Worm (Caenorhabditis elegans): ENCODE measurements around the gene C13F10.7.

Gene C13F10.7

DNA sequence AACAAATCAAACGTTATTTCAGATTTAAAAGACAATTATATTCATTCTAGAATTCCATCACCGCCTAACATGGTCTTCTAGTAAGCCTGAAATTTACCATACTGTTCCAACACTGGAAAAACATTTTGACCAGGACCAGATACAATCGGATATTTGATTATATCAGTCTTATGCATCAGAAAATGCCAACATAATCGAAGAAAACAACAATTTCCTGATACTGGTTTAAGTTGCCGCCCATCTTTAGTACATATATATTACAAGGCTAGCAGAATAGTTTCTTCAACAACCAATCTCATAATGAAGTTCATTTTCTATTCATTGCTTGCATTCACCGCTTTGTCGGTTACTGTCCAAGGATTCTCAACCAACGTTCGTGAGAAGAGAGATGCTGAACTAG, 35.9 kb upstream of the C13F10.7 start, which contains the start of gene C13A2.12:
Gene C13A2.12 (plus strand): TSS at position 301 of the 400 bp plus-strand sequence.
- no peak for TF ChIP-seq nhr-10 (tag; optimal IDR thresholded peaks at IDR 0.05)

DNA sequence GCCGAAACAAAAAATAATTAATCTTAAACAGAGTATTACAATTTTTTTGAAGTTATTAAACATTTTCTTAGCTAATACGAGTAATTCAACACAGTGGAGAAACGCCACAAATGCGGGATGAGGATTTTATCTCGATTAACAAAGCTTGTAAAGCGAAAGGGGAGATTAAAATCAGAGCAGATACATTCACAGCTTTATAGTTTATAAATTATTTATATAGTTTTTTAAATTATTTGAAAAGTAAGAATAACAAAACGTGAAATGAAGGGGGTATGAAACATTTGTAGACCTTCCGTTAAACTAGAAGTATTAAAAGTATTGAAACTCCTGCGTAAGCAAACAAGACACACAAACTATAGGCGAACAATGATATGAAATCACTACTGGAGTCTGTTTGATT, 32.0 kb upstream of the C13F10.7 start, which contains the start of gene C05C8.8:
Gene C05C8.8 (minus strand): TSS at position 101 of the 400 bp plus-strand sequence.
- TF ChIP-seq ztf-11 (tag; optimal IDR thresholded peaks at IDR 0.05) = no peak
- TF ChIP-seq nhr-237 (tag; optimal IDR thresholded peaks at IDR 0.05) = no peak
- no peak for TF ChIP-seq nhr-12 (tag; optimal IDR thresholded peaks at IDR 0.05)
- no peak for TF ChIP-seq zag-1 (tag; optimal IDR thresholded peaks at IDR 0.05)
- TF ChIP-seq lin-13 (GFP tag; optimal IDR thresholded peaks at IDR 0.05) = no peak

DNA sequence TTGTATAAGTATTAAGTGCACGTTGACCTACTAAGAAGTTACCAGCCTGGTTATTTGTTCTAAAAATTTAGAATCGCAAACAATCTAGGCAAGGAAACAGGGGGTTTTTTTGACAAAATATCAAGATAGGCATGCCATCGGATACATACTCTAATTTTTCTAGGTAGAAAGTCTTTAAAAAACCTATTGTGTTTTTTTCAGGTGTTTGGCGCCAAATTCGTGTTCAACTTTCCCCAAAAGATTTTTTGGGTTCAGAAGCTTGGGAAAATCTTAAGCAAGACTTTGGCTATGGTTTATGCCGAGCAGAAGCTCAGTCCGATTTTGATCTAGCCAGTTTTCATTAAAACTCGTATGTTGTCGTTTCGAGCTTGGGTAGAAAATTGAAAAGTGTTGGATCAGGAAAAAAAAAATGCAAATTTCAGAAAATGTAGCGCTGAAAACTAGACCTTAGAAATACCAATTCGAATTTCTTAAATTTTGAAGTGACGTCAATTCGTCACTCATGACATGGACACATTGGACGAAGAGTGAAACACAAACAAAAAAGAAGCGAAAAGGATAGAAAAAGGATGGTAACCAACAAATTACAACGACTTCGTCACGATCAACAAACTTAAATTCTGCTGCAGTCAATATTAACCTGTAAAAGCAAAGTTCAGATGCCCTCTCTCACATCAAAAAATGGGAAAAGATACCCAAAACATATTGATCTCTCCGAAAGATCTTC, 25.3 kb upstream of the C13F10.7 start:
- TF ChIP-seq blmp-1 (tag; optimal IDR thresholded peaks at IDR 0.05; ENCODE audit: insufficient read depth) = no peak
- no peak for TF ChIP-seq zag-1 (tag; optimal IDR thresholded peaks at IDR 0.05)
- TF ChIP-seq nhr-25 (tag; optimal IDR thresholded peaks at IDR 0.05) = peak; percentile 20
- no peak for TF ChIP-seq dmd-4 (tag; optimal IDR thresholded peaks at IDR 0.05)
- no peak for TF ChIP-seq elt-1 (tag; optimal IDR thresholded peaks at IDR 0.05)
- TF ChIP-seq sma-9 (GFP tag; optimal IDR thresholded peaks at IDR 0.05) = peak; percentile 25
- no peak for TF ChIP-seq sma-9 (tag; optimal IDR thresholded peaks at IDR 0.05)
- TF ChIP-seq unc-39 (tag; optimal IDR thresholded peaks at IDR 0.05) = no peak
- TF ChIP-seq lin-13 (GFP tag; optimal IDR thresholded peaks at IDR 0.05) = no peak
- no peak for TF ChIP-seq gmeb-1 (tag; optimal IDR thresholded peaks at IDR 0.05)
- no peak for TF ChIP-seq nhr-11 (tag; optimal IDR thresholded peaks at IDR 0.05)
- no peak for TF ChIP-seq ama-1 (optimal IDR thresholded peaks at IDR 0.05)

DNA sequence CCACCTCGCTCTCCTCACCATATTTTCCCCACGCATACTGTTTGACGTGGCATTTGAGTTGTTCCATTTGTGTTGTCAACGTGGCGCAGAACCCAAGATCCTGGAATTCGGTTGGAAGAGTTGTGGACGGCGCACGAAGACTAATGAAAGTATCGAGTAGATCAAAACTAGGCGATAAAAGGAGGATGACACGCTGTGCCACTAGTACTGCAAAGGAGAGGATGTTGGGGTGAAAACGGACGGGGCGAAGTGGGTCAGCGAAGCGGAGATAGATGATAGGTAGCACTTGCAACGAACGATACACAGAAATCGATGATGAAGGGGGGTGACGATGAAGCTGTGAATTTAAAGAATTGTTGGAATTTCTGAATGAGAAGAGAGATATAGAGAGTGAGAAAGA, 23.9 kb upstream of the C13F10.7 start, which contains the start of gene C05C8.7:
Gene C05C8.7 (minus strand): TSS at position 100 of the 400 bp plus-strand sequence.
- TF ChIP-seq ama-1 (optimal IDR thresholded peaks at IDR 0.05) = no peak
- no peak for TF ChIP-seq C34F6.9 (tag; optimal IDR thresholded peaks at IDR 0.05)
- TF ChIP-seq lin-39 (tag; optimal IDR thresholded peaks at IDR 0.05) = no peak
- TF ChIP-seq unc-62 (GFP tag; optimal IDR thresholded peaks at IDR 0.05) = no peak
- TF ChIP-seq ztf-11 (tag; optimal IDR thresholded peaks at IDR 0.05) = no peak
- TF ChIP-seq ztf-4 (tag; optimal IDR thresholded peaks at IDR 0.05) = no peak
- TF ChIP-seq elt-3 (tag; optimal IDR thresholded peaks at IDR 0.05) = no peak
- no peak for TF ChIP-seq nhr-25 (tag; optimal IDR thresholded peaks at IDR 0.05)
- no peak for TF ChIP-seq ceh-16 (tag; optimal IDR thresholded peaks at IDR 0.05)
- TF ChIP-seq aly-2 (tag; optimal IDR thresholded peaks at IDR 0.05) = no peak
- TF ChIP-seq sma-9 (GFP tag; optimal IDR thresholded peaks at IDR 0.05) = no peak
- no peak for TF ChIP-seq sma-9 (tag; optimal IDR thresholded peaks at IDR 0.05)
- TF ChIP-seq unc-55 (GFP tag; optimal IDR thresholded peaks at IDR 0.05) = no peak
- TF ChIP-seq zag-1 (tag; optimal IDR thresholded peaks at IDR 0.05) = no peak
- no peak for TF ChIP-seq R02D3.7 (tag; optimal IDR thresholded peaks at IDR 0.05)
- TF ChIP-seq lsy-2 (tag; optimal IDR thresholded peaks at IDR 0.05) = no peak
- no peak for TF ChIP-seq peb-1 (tag; optimal IDR thresholded peaks at IDR 0.05)
- TF ChIP-seq unc-39 (tag; optimal IDR thresholded peaks at IDR 0.05) = no peak
- TF ChIP-seq lin-13 (GFP tag; optimal IDR thresholded peaks at IDR 0.05) = no peak

DNA sequence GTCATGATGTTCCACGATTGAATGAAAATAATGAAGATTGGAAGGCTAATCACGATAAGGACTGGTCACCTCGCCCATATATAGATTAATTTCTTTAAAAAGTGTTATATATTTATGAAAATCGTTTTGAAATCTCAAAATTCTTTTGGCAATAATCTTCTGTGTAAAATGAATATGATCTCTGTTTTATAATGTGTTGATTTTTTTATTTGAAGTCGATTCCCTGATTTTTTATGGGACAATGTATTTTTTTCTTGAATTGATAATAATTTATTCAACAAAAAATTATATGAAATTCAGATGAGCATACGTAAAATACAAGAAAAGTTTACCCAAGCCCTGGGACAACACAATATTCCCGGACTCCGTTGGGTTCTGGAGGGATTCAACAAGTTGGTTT, 16.4 kb upstream of the C13F10.7 start, which contains the start of gene C05C8.1:
Gene C05C8.1 (plus strand): TSS at position 301 of the 400 bp plus-strand sequence.
- TF ChIP-seq Y55F3AM.14 (GFP tag; optimal IDR thresholded peaks at IDR 0.05) (no peak), ZK546.5 (tag; optimal IDR thresholded peaks at IDR 0.05) (no peak), crh-2 (tag; optimal IDR thresholded peaks at IDR 0.05) (no peak), blmp-1 (tag; optimal IDR thresholded peaks at IDR 0.05; ENCODE audit: insufficient read depth) (no peak), lin-11 (tag; optimal IDR thresholded peaks at IDR 0.05) (no peak), ama-1 (optimal IDR thresholded peaks at IDR 0.05) (no peak), C34F6.9 (tag; optimal IDR thresholded peaks at IDR 0.05) (no peak)

DNA sequence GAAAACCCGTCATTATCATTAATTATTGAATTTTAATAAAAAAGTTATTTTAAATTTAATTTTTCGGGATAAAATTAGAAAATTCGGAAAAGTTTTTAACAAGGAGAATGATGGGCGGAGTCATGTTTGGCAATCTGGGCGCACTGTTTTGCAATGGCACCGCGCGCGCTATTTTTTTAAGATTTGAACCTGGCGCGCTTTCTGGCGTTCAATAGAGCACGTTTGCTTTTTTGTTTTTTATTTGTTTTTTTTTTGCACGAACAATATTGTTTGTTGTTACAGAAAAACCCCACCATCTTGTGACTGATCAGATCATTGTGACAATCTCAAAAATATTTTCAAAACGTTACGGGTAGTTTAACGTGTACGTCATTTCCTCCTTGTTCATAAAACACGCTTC, 14.1 kb upstream of the C13F10.7 start, which contains the start of gene hyls-1:
Gene hyls-1 (plus strand): TSS at position 249 of the 400 bp plus-strand sequence.
- no peak for TF ChIP-seq Y55F3AM.14 (GFP tag; optimal IDR thresholded peaks at IDR 0.05)
- TF ChIP-seq nhr-11 (tag; optimal IDR thresholded peaks at IDR 0.05) = no peak
- TF ChIP-seq nhr-25 (tag; optimal IDR thresholded peaks at IDR 0.05) = peak; percentile 85
- peak; percentile 16 for TF ChIP-seq ZK546.5 (tag; optimal IDR thresholded peaks at IDR 0.05)
- no peak for TF ChIP-seq lin-39 (tag; optimal IDR thresholded peaks at IDR 0.05)
- TF ChIP-seq unc-62 (GFP tag; optimal IDR thresholded peaks at IDR 0.05) = no peak
- peak; percentile 78 for TF ChIP-seq F13H6.1 (tag; optimal IDR thresholded peaks at IDR 0.05)
- no peak for TF ChIP-seq ztf-11 (tag; optimal IDR thresholded peaks at IDR 0.05)
- TF ChIP-seq ceh-16 (tag; optimal IDR thresholded peaks at IDR 0.05) = no peak
- TF ChIP-seq elt-1 (tag; optimal IDR thresholded peaks at IDR 0.05) = no peak
- TF ChIP-seq nhr-12 (tag; optimal IDR thresholded peaks at IDR 0.05) = no peak
- no peak for TF ChIP-seq aly-2 (tag; optimal IDR thresholded peaks at IDR 0.05)
- peak; percentile 52 for TF ChIP-seq zag-1 (tag; optimal IDR thresholded peaks at IDR 0.05)
- peak; percentile 88 for TF ChIP-seq lin-11 (tag; optimal IDR thresholded peaks at IDR 0.05)
- no peak for TF ChIP-seq ztf-1 (GFP tag; conservative IDR thresholded peaks at IDR 0.05)
- no peak for TF ChIP-seq peb-1 (tag; optimal IDR thresholded peaks at IDR 0.05)
- TF ChIP-seq blmp-1 (tag; optimal IDR thresholded peaks at IDR 0.05; ENCODE audit: insufficient read depth) = peak; percentile 40
- peak; percentile 70 for TF ChIP-seq sem-4 (tag; optimal IDR thresholded peaks at IDR 0.05)
- TF ChIP-seq lsy-2 (tag; optimal IDR thresholded peaks at IDR 0.05) = peak; percentile 71 to 88
- TF ChIP-seq lin-13 (GFP tag; optimal IDR thresholded peaks at IDR 0.05) = peak; percentile 83
- TF ChIP-seq ama-1 (optimal IDR thresholded peaks at IDR 0.05) = no peak
- TF ChIP-seq ceh-82 (tag; optimal IDR thresholded peaks at IDR 0.05) = peak; percentile 73
- TF ChIP-seq skn-1 (tag; optimal IDR thresholded peaks at IDR 0.05) = peak; percentile 64
- peak; percentile 97 for TF ChIP-seq gmeb-1 (tag; optimal IDR thresholded peaks at IDR 0.05)
- no peak for TF ChIP-seq nhr-10 (tag; optimal IDR thresholded peaks at IDR 0.05)
- TF ChIP-seq R02D3.7 (tag; optimal IDR thresholded peaks at IDR 0.05) = peak; percentile 1
- peak; percentile 91 for TF ChIP-seq crh-2 (tag; optimal IDR thresholded peaks at IDR 0.05)
- TF ChIP-seq nhr-129 (tag; optimal IDR thresholded peaks at IDR 0.05) = peak; percentile 80
- no peak for TF ChIP-seq unc-39 (tag; optimal IDR thresholded peaks at IDR 0.05)
